Worm (Caenorhabditis elegans) whole organism, L2 larva: Measurements from ENCODE around the gene F13A2.9.

ENCODE experiments used
- C34F6.9 ChIP-seq: fragments of 150-350 bp; optimal IDR thresholded peaks from 2 replicates; lab custom pipeline; 2014; ENCODE audit warnings: missing biosample characterization, missing genetic modification characterization
- F13H6.1 ChIP-seq: sonication (generic microtip); optimal IDR thresholded peaks from 2 replicates; lab custom pipeline; 2016; ENCODE audit warnings: missing genetic modification characterization, missing compliant biosample characterization
- R02D3.7 ChIP-seq: fragments of 150-350 bp; optimal IDR thresholded peaks from 2 replicates; lab custom pipeline; 2014; ENCODE audit warnings: missing biosample characterization, missing genetic modification characterization
- alr-1 ChIP-seq: fragments of 150-350 bp; optimal IDR thresholded peaks from 2 replicates; lab custom pipeline; 2014; ENCODE audit warnings: missing biosample characterization, missing genetic modification characterization
- aly-2 ChIP-seq: fragments of 150-350 bp; optimal IDR thresholded peaks from 2 replicates; lab custom pipeline; 2014; ENCODE audit warnings: missing biosample characterization, missing genetic modification characterization
- ama-1 ChIP-seq: fragments of 150-350 bp; optimal IDR thresholded peaks from 2 replicates; lab custom pipeline; 2018; ENCODE audit warnings: inconsistent platforms
- blmp-1 ChIP-seq: sonication (generic microtip); optimal IDR thresholded peaks from 2 replicates; lab custom pipeline; 2017; ENCODE audit warnings: missing genetic modification characterization, mild to moderate bottlenecking, missing compliant biosample characterization, antibody characterized with exemption, moderate library complexity; ENCODE audit not compliant: insufficient read depth
- ceh-16 ChIP-seq: fragments of 150-350 bp; optimal IDR thresholded peaks from 2 replicates; lab custom pipeline; 2014; ENCODE audit warnings: missing biosample characterization, missing genetic modification characterization
- ceh-82 ChIP-seq: fragments of 150-350 bp; optimal IDR thresholded peaks from 2 replicates; lab custom pipeline; 2014; ENCODE audit warnings: missing biosample characterization, missing genetic modification characterization
- crh-2 ChIP-seq: sonication (generic microtip); optimal IDR thresholded peaks from 2 replicates; lab custom pipeline; 2017; ENCODE audit warnings: missing biosample characterization, missing genetic modification characterization
- dmd-4 ChIP-seq: sonication (generic microtip); optimal IDR thresholded peaks from 2 replicates; lab custom pipeline; 2017; ENCODE audit warnings: missing biosample characterization, missing genetic modification characterization
- egl-27 ChIP-seq: sonication (generic microtip); optimal IDR thresholded peaks from 3 replicates; lab custom pipeline; 2017; ENCODE audit warnings: missing biosample characterization, missing genetic modification reagents, missing genetic modification characterization
- fos-1 ChIP-seq: fragments of 150-350 bp; optimal IDR thresholded peaks from 2 replicates; lab custom pipeline; 2014; ENCODE audit warnings: missing biosample characterization, missing genetic modification characterization
- gmeb-1 ChIP-seq: fragments of 150-350 bp; optimal IDR thresholded peaks from 2 replicates; lab custom pipeline; 2014; ENCODE audit warnings: missing biosample characterization, missing genetic modification characterization
- lin-11 ChIP-seq: fragments of 150-350 bp; sonication (generic microtip); optimal IDR thresholded peaks from 2 replicates; lab custom pipeline; 2014; ENCODE audit warnings: missing biosample characterization, missing genetic modification characterization, inconsistent platforms, mixed read lengths
- lsy-2 ChIP-seq, 2 experiments: fragments of 150-350 bp in 1 of 2; sonication (generic microtip) in 1 of 2; optimal IDR thresholded peaks; 2 replicates each; lab custom pipeline; 2014 to 2017; ENCODE audit warnings: missing biosample characterization in 2 of 2, missing genetic modification characterization in 2 of 2
- mab-5 ChIP-seq: fragments of 150-350 bp; optimal IDR thresholded peaks from 2 replicates; lab custom pipeline; 2014; ENCODE audit warnings: missing biosample characterization, missing genetic modification characterization
- mdl-1 ChIP-seq, 2 experiments: fragments of 150-350 bp in 1 of 2; sonication (generic microtip) in 1 of 2; optimal IDR thresholded peaks; 2 replicates each; lab custom pipeline; 2017; ENCODE audit warnings: missing biosample characterization in 2 of 2, missing genetic modification characterization in 2 of 2
- nhr-10 ChIP-seq: sonication (generic microtip); optimal IDR thresholded peaks from 2 replicates; lab custom pipeline; 2017; ENCODE audit warnings: missing biosample characterization, missing genetic modification characterization
- nhr-11 ChIP-seq: fragments of 150-350 bp; optimal IDR thresholded peaks from 2 replicates; lab custom pipeline; 2014; ENCODE audit warnings: missing biosample characterization, missing genetic modification characterization
- nhr-12 ChIP-seq: fragments of 150-350 bp; optimal IDR thresholded peaks from 2 replicates; lab custom pipeline; 2014; ENCODE audit warnings: missing biosample characterization, missing genetic modification characterization
- nhr-129 ChIP-seq: fragments of 150-350 bp; optimal IDR thresholded peaks from 2 replicates; lab custom pipeline; 2014; ENCODE audit warnings: missing biosample characterization, missing genetic modification characterization
- nhr-23 ChIP-seq: fragments of 150-350 bp; optimal IDR thresholded peaks from 2 replicates; lab custom pipeline; 2014; ENCODE audit warnings: missing biosample characterization, missing genetic modification reagents, missing genetic modification characterization
- nhr-237 ChIP-seq: fragments of 150-350 bp; optimal IDR thresholded peaks from 2 replicates; lab custom pipeline; 2014; ENCODE audit warnings: missing biosample characterization, missing genetic modification characterization
- nhr-6 ChIP-seq: fragments of 150-350 bp; optimal IDR thresholded peaks from 2 replicates; lab custom pipeline; 2014; ENCODE audit warnings: missing biosample characterization, missing genetic modification characterization
- nhr-77 ChIP-seq: fragments of 150-350 bp; optimal IDR thresholded peaks from 2 replicates; lab custom pipeline; 2014; ENCODE audit warnings: missing biosample characterization, missing genetic modification characterization
- peb-1 ChIP-seq: fragments of 150-350 bp; optimal IDR thresholded peaks from 2 replicates; lab custom pipeline; 2014; ENCODE audit warnings: missing biosample characterization, missing genetic modification characterization
- skn-1 ChIP-seq: sonication (generic microtip); optimal IDR thresholded peaks from 2 replicates; lab custom pipeline; 2017; ENCODE audit warnings: missing biosample characterization, missing genetic modification characterization
- sma-3 ChIP-seq: sonication (generic microtip); optimal IDR thresholded peaks from 2 replicates; lab custom pipeline; 2016; ENCODE audit warnings: missing genetic modification reagents, missing genetic modification characterization, missing compliant biosample characterization
- snpc-4 ChIP-seq: fragments of 150-350 bp; optimal IDR thresholded peaks from 2 replicates; lab custom pipeline; 2014; ENCODE audit warnings: missing biosample characterization, missing genetic modification characterization
- unc-39 ChIP-seq: fragments of 150-350 bp; optimal IDR thresholded peaks from 2 replicates; lab custom pipeline; 2014; ENCODE audit warnings: missing biosample characterization, missing genetic modification characterization
- unc-55 ChIP-seq: fragments of 150-350 bp; sonication (generic microtip); optimal IDR thresholded peaks from 3 replicates; lab custom pipeline; 2014; ENCODE audit warnings: missing biosample characterization, missing genetic modification reagents, missing genetic modification characterization
- unc-62 ChIP-seq: fragments of 150-350 bp; optimal IDR thresholded peaks from 2 replicates; lab custom pipeline; 2014; ENCODE audit warnings: missing biosample characterization, missing genetic modification reagents, missing genetic modification characterization
- zag-1 ChIP-seq: fragments of 150-350 bp; optimal IDR thresholded peaks from 2 replicates; lab custom pipeline; 2014; ENCODE audit warnings: missing biosample characterization, missing genetic modification characterization
- ztf-4 ChIP-seq: fragments of 150-350 bp; optimal IDR thresholded peaks from 2 replicates; lab custom pipeline; 2014; ENCODE audit warnings: missing biosample characterization, missing genetic modification characterization

The F13A2.9 gene

DNA sequence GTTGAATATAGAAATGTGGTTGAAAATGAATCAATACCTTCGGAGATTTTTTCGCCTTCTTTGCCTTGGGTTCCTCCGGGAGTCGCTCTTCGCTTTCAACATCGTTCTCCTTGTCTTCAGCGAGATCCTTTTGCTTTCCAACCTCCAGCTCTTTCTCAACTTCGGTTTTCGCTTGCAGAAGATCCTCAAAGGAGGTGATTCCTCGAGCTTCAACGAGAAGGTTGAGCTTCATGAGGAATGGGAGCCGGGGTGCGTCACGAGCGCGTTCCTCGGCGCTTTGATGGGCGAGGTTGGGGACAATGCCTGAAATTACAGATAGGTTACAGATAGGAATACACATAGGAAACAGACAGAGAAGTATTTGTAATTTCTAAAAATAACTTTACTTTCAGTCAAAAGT, 11.6 kb upstream of the F13A2.9 start:
- TF ChIP-seq fos-1 (tag; lab: Kevin White, UChicago): no peak
- TF ChIP-seq ceh-82 (tag; lab: Kevin White, UChicago): no peak
- no peak for TF ChIP-seq R02D3.7
- TF ChIP-seq lin-11 (tag; lab: Kevin White, UChicago): no peak
- no peak for TF ChIP-seq blmp-1 (tag; lab: Kevin White, UChicago)
- TF ChIP-seq nhr-129 (tag; lab: Kevin White, UChicago): no peak
- TF ChIP-seq unc-39 (tag; lab: Kevin White, UChicago): no peak
- TF ChIP-seq ceh-16: no peak
- no peak for TF ChIP-seq ztf-4 (tag; lab: Kevin White, UChicago)

DNA sequence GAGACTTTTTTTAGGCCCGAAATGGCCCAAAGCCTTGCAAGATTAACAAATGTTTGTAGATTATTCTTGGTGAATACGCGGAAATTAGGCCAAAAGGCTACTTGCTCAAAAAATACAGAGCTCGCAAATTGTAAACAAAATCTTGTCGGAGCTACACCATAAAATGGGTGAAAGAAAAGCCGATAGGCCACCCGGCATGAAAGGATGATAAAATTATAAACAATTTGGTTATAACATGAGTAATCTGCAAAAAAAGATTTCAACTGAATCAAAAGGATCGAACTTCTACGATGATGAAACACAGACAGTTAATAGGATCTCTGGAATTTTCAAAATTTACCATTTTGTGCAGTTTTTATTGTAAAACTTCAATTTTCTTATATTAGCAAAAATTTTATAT, 10.8 kb upstream of the F13A2.9 start:
- TF ChIP-seq sma-3 (GFP tag; lab: Kevin White, UChicago): no peak
- TF ChIP-seq peb-1 (tag; lab: Kevin White, UChicago): no peak
- TF ChIP-seq nhr-12: no peak
- no peak for TF ChIP-seq mdl-1 (tag; optimal IDR thresholded peaks at IDR 0.05; lab: Kevin White, UChicago)
- TF ChIP-seq unc-55 (GFP tag; lab: Kevin White, UChicago): no peak
- no peak for TF ChIP-seq nhr-6 (tag; lab: Kevin White, UChicago)
- no peak for TF ChIP-seq nhr-10
- no peak for TF ChIP-seq blmp-1 (tag; lab: Kevin White, UChicago)

- no peak for TF ChIP-seq C34F6.9
- no peak for TF ChIP-seq nhr-77 (tag; lab: Kevin White, UChicago)
- TF ChIP-seq blmp-1 (tag; lab: Kevin White, UChicago): no peak
- TF ChIP-seq nhr-23: no peak
- no peak for TF ChIP-seq peb-1 (tag; lab: Kevin White, UChicago)
- no peak for TF ChIP-seq nhr-237 (tag; lab: Kevin White, UChicago)
- TF ChIP-seq snpc-4 (tag; lab: Kevin White, UChicago): no peak
Observed at ce11 chrV:4396257-4396656, 9.0 kb upstream of the F13A2.9 start, which contains the start of gene F13A2.3. F13A2.3 (minus strand) TSS chrV:4396357.

DNA sequence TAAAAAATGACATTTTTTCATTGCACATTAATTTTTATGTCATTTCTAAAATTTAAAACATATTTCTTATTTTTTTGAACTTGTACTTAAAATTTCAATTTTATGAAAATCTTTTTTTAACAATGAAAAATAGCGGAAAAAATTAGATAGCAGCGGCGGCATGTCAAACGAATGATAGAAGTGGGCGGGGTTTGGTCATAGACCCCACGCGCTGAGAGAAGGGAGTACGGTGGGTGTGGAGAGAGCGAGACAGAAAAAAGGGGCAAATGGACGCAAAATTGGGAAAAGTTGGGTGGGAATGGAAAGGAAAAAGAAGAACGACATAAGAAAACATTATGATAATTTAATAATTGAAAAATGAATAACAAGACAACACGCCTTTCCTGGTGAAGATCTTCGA, 614 bp upstream of the F13A2.9 start:
- TF ChIP-seq nhr-12: no peak
- TF ChIP-seq alr-1 (tag; lab: Kevin White, UChicago): no peak
- TF ChIP-seq crh-2: no peak
- no peak for TF ChIP-seq blmp-1 (tag; lab: Kevin White, UChicago)
- TF ChIP-seq dmd-4 (tag; lab: Kevin White, UChicago): no peak
- TF ChIP-seq, all 48 proteins: peak for 0

ce11 chrV:4386173-4386572, 1.1 kb downstream of the F13A2.9 start, which contains the start of gene F13A2.10:
F13A2.10 (minus strand) TSS chrV:4386273.
- no peak for TF ChIP-seq lsy-2 (tag; optimal IDR thresholded peaks at IDR 0.05; lab: Kevin White, UChicago)
- no peak for TF ChIP-seq ceh-82 (tag; lab: Kevin White, UChicago)
- TF ChIP-seq ztf-4 (tag; lab: Kevin White, UChicago): no peak
- TF ChIP-seq blmp-1 (tag; lab: Kevin White, UChicago): no peak
- no peak for TF ChIP-seq nhr-11
- no peak for TF ChIP-seq nhr-23
- no peak for TF ChIP-seq nhr-237 (tag; lab: Kevin White, UChicago)
- no peak for TF ChIP-seq peb-1 (tag; lab: Kevin White, UChicago)
- no peak for TF ChIP-seq egl-27
- no peak for TF ChIP-seq mab-5 (tag; lab: Kevin White, UChicago)
- no peak for TF ChIP-seq nhr-129 (tag; lab: Kevin White, UChicago)
- no peak for TF ChIP-seq zag-1 (tag; lab: Kevin White, UChicago)
- TF ChIP-seq ama-1 (lab: Kevin White, UChicago): no peak
- TF ChIP-seq nhr-77 (tag; lab: Kevin White, UChicago): no peak
- TF ChIP-seq aly-2 (tag; lab: Kevin White, UChicago): no peak
- TF ChIP-seq fos-1 (tag; lab: Kevin White, UChicago): no peak

DNA sequence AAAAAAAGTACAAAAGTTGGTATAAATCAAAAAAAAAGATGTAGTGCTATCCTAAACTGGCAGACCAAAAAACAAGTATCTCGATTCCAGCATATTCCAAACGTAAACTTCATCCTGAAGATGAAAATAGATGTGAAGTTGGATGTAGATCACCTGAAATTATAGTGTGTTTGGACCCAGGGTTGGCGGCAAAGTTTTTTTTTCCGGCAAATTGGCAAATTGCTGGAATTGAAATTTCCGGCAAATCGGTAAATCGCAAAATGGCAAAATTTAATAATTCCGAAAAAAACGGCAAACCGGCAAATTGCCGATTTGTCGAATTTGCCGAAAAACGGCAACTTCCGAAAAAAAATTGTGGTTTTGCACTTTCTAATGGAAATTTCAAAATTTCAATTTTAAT, 2.8 kb downstream of the F13A2.9 start, which contains the start of gene F13A2.2:
Gene F13A2.2, minus strand, starts transcription at position 101 of the 400 bp plus-strand sequence.
- TF ChIP-seq skn-1 (tag; lab: Kevin White, UChicago): no peak
- TF ChIP-seq F13H6.1 (tag; lab: Kevin White, UChicago): no peak
- no peak for TF ChIP-seq gmeb-1
- no peak for TF ChIP-seq nhr-237 (tag; lab: Kevin White, UChicago)
- no peak for TF ChIP-seq nhr-6 (tag; lab: Kevin White, UChicago)
- TF ChIP-seq unc-62 (GFP tag; lab: Kevin White, UChicago): no peak
- TF ChIP-seq unc-55 (GFP tag; lab: Kevin White, UChicago): no peak
- TF ChIP-seq, all 48 proteins: peak for 0
